Worm (Caenorhabditis elegans): ENCODE results near the gene C08E8.11.

C08E8.11 gene

ce11 chrV:18389046-18389445, 38.2 kb downstream of the C08E8.11 start, which contains the start of the genes Y51A2B.4 and Y51A2B.5:
Gene Y51A2B.4, minus strand, starts transcription at chrV:18389146.
Gene Y51A2B.5, plus strand, starts transcription at chrV:18389277.
- TF ChIP-seq ets-7 (tag; optimal IDR thresholded peaks at IDR 0.05) (no peak), ama-1 (optimal IDR thresholded peaks at IDR 0.05) (no peak), F13C5.2 (tag; optimal IDR thresholded peaks at IDR 0.05) (no peak), tbx-37 (GFP tag; conservative IDR thresholded peaks at IDR 0.05) (no peak), pes-1 (GFP tag; IDR thresholded peaks at IDR 0.05) (no peak), tra-4 (tag; optimal IDR thresholded peaks at IDR 0.05) (no peak), flt-1 (GFP tag; IDR thresholded peaks at IDR 0.05) (no peak), ceh-36 (tag; optimal IDR thresholded peaks at IDR 0.05) (no peak), hmg-4 (GFP tag; optimal IDR thresholded peaks at IDR 0.05) (no peak), hnd-1 (tag; optimal IDR thresholded peaks at IDR 0.05) (no peak), B0310.2 (tag; optimal IDR thresholded peaks at IDR 0.05) (no peak), tbx-11 (GFP tag; IDR thresholded peaks at IDR 0.05) (no peak), sea-1 (GFP tag; conservative IDR thresholded peaks at IDR 0.05) (no peak), aly-1 (tag; optimal IDR thresholded peaks at IDR 0.05) (no peak), hmbx-1 (tag; optimal IDR thresholded peaks at IDR 0.05) (no peak), ceh-13 (GFP tag; optimal IDR thresholded peaks at IDR 0.05) (no peak), scrt-1 (GFP tag; IDR thresholded peaks at IDR 0.05) (no peak)

- TF ChIP-seq hnd-1 (tag; optimal IDR thresholded peaks at IDR 0.05) = no peak
- TF ChIP-seq aly-1 (tag; optimal IDR thresholded peaks at IDR 0.05) = no peak
- no peak for TF ChIP-seq tbx-11 (GFP tag; IDR thresholded peaks at IDR 0.05)
- no peak for TF ChIP-seq hmg-4 (GFP tag; optimal IDR thresholded peaks at IDR 0.05)
- TF ChIP-seq tra-4 (tag; optimal IDR thresholded peaks at IDR 0.05) = no peak
- TF ChIP-seq scrt-1 (GFP tag; IDR thresholded peaks at IDR 0.05) = no peak
- TF ChIP-seq pes-1 (GFP tag; IDR thresholded peaks at IDR 0.05) = no peak
- no peak for TF ChIP-seq F13C5.2 (tag; optimal IDR thresholded peaks at IDR 0.05)
- no peak for TF ChIP-seq ceh-36 (tag; optimal IDR thresholded peaks at IDR 0.05)
- TF ChIP-seq sea-1 (GFP tag; conservative IDR thresholded peaks at IDR 0.05) = no peak
- no peak for TF ChIP-seq B0310.2 (tag; optimal IDR thresholded peaks at IDR 0.05)
- TF ChIP-seq flt-1 (GFP tag; IDR thresholded peaks at IDR 0.05) = no peak
- TF ChIP-seq ama-1 (optimal IDR thresholded peaks at IDR 0.05) = no peak
- TF ChIP-seq ets-7 (tag; optimal IDR thresholded peaks at IDR 0.05) = no peak
- TF ChIP-seq ceh-13 (GFP tag; optimal IDR thresholded peaks at IDR 0.05) = no peak
- TF ChIP-seq hmbx-1 (tag; optimal IDR thresholded peaks at IDR 0.05) = no peak
- TF ChIP-seq tbx-37 (GFP tag; conservative IDR thresholded peaks at IDR 0.05) = no peak
Measured at ce11 chrV:18394203-18394602, 43.4 kb downstream of the C08E8.11 start, which contains the start of gene Y51A2B.6. Gene Y51A2B.6, minus strand, starts transcription at chrV:18394303.

ce11 chrV:18395649-18396048, 44.8 kb downstream of the C08E8.11 start, which contains the start of gene Y51A2B.9:
Gene Y51A2B.9, minus strand, starts transcription at chrV:18395749.
- TF ChIP-seq sea-1 (GFP tag; conservative IDR thresholded peaks at IDR 0.05) = no peak
- TF ChIP-seq hmbx-1 (tag; optimal IDR thresholded peaks at IDR 0.05) = no peak
- TF ChIP-seq hmg-4 (GFP tag; optimal IDR thresholded peaks at IDR 0.05) = no peak
- no peak for TF ChIP-seq tbx-37 (GFP tag; conservative IDR thresholded peaks at IDR 0.05)
- no peak for TF ChIP-seq ceh-13 (GFP tag; optimal IDR thresholded peaks at IDR 0.05)
- no peak for TF ChIP-seq ets-7 (tag; optimal IDR thresholded peaks at IDR 0.05)
- no peak for TF ChIP-seq flt-1 (GFP tag; IDR thresholded peaks at IDR 0.05)
- TF ChIP-seq ceh-36 (tag; optimal IDR thresholded peaks at IDR 0.05) = no peak
- TF ChIP-seq tra-4 (tag; optimal IDR thresholded peaks at IDR 0.05) = no peak
- no peak for TF ChIP-seq tbx-11 (GFP tag; IDR thresholded peaks at IDR 0.05)
- no peak for TF ChIP-seq aly-1 (tag; optimal IDR thresholded peaks at IDR 0.05)
- no peak for TF ChIP-seq B0310.2 (tag; optimal IDR thresholded peaks at IDR 0.05)
- no peak for TF ChIP-seq hnd-1 (tag; optimal IDR thresholded peaks at IDR 0.05)
- TF ChIP-seq scrt-1 (GFP tag; IDR thresholded peaks at IDR 0.05) = no peak
- no peak for TF ChIP-seq pes-1 (GFP tag; IDR thresholded peaks at IDR 0.05)

ce11 chrV:18397814-18398213, 47.0 kb downstream of the C08E8.11 start, which contains the start of gene Y51A2B.16:
Gene Y51A2B.16, minus strand, starts transcription at chrV:18397914.
- TF ChIP-seq F13C5.2 (tag; optimal IDR thresholded peaks at IDR 0.05) (no peak), pes-1 (GFP tag; IDR thresholded peaks at IDR 0.05) (no peak), ets-7 (tag; optimal IDR thresholded peaks at IDR 0.05) (no peak), B0310.2 (tag; optimal IDR thresholded peaks at IDR 0.05) (no peak)
